Worm (Caenorhabditis elegans): ENCODE measurements around the gene C14C10.10.

DNA sequence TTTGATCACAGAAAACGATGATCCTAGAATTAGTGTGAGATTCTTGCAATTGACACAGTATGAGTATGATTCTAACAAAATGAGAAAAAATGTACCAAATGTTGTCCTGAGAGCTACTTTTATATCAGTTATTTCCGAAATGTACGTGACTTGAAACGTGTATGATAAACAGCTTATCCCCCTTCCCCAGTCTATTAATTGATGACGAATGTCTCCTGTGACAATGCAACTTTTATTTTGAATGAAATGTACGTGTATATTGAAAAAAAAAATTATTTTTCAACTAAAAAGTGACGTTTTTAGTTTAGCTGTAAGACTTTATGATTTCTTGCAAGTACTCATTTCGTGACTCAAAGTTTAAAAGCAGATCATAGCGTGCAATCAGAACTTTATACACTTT is 28.7 kb downstream of the C14C10.10 start:
- no peak for TF ChIP-seq tbx-2 (tag; optimal IDR thresholded peaks at IDR 0.05)
- no peak for TF ChIP-seq daf-12 (tag; optimal IDR thresholded peaks at IDR 0.05)
- TF ChIP-seq unc-62 (GFP tag; optimal IDR thresholded peaks at IDR 0.05), result no peak
- no peak for TF ChIP-seq ztf-11 (tag; optimal IDR thresholded peaks at IDR 0.05)
- no peak for TF ChIP-seq zag-1 (tag; optimal IDR thresholded peaks at IDR 0.05)
- TF ChIP-seq nhr-76 (tag; optimal IDR thresholded peaks at IDR 0.05), result no peak
- no peak for TF ChIP-seq elt-1 (tag; optimal IDR thresholded peaks at IDR 0.05)
- no peak for TF ChIP-seq aly-2 (tag; optimal IDR thresholded peaks at IDR 0.05)
- TF ChIP-seq ama-1 (optimal IDR thresholded peaks at IDR 0.05), result no peak
- no peak for TF ChIP-seq ceh-16 (tag; optimal IDR thresholded peaks at IDR 0.05)
- TF ChIP-seq ztf-4 (tag; optimal IDR thresholded peaks at IDR 0.05), result no peak
- no peak for TF ChIP-seq lin-39 (tag; optimal IDR thresholded peaks at IDR 0.05)
- TF ChIP-seq pha-4 (tag; optimal IDR thresholded peaks at IDR 0.05), result no peak

Data from whole organism, L3 larva.